Fruit fly (Drosophila melanogaster) whole organism, adult: Measurements from ENCODE around the gene CG11537.
A peak's percentile ranks its signal among the peaks of the same experiment; 100 is the strongest.

ENCODE experiments used
- CG11617 ChIP-seq: fragments of 200-800 bp; sonication (Bioruptor generic); optimal IDR thresholded peaks from 2 replicates; lab custom pipeline; 2017; ENCODE audit warnings: mild to moderate bottlenecking, missing biosample characterization, missing genetic modification reagents, missing genetic modification characterization
- CG12768 ChIP-seq: fragments of 200-800 bp; sonication (Bioruptor generic); optimal IDR thresholded peaks from 2 replicates; lab custom pipeline; 2017; ENCODE audit warnings: missing biosample characterization, missing genetic modification characterization, mild to moderate bottlenecking, moderate library complexity, missing genetic modification reagents
- CG14711 ChIP-seq: fragments of 200-800 bp; sonication (Bioruptor generic); optimal IDR thresholded peaks from 2 replicates; lab custom pipeline; 2018; ENCODE audit warnings: missing biosample characterization, mild to moderate bottlenecking, missing genetic modification characterization, moderate library complexity
- CG1620 ChIP-seq: fragments of 200-800 bp; sonication (Bioruptor generic); optimal IDR thresholded peaks from 2 replicates; lab custom pipeline; 2016; ENCODE audit warnings: missing biosample characterization, missing genetic modification characterization
- CG33017 ChIP-seq: fragments of 200-800 bp; sonication (Bioruptor generic); optimal IDR thresholded peaks from 2 replicates; lab custom pipeline; 2018; ENCODE audit warnings: missing biosample characterization, mild to moderate bottlenecking, missing genetic modification characterization, moderate library complexity
- CG5204 ChIP-seq: fragments of 200-800 bp; sonication (Bioruptor generic); optimal IDR thresholded peaks from 2 replicates; lab custom pipeline; 2016; ENCODE audit warnings: missing biosample characterization, missing genetic modification characterization
- CG7045 ChIP-seq: fragments of 200-800 bp; sonication (Bioruptor generic); optimal IDR thresholded peaks from 2 replicates; lab custom pipeline; 2017; ENCODE audit warnings: missing biosample characterization, mild to moderate bottlenecking, missing genetic modification characterization
- CG7101 ChIP-seq: fragments of 200-800 bp; sonication (Bioruptor generic); optimal IDR thresholded peaks from 2 replicates; lab custom pipeline; 2018; ENCODE audit warnings: missing biosample characterization, mild to moderate bottlenecking, missing genetic modification characterization, moderate library complexity
- Crg-1 ChIP-seq: fragments of 200-800 bp; sonication (Bioruptor generic); optimal IDR thresholded peaks from 2 replicates; lab custom pipeline; 2016; ENCODE audit warnings: missing biosample characterization, missing genetic modification characterization
- Hr96 ChIP-seq: fragments of 200-800 bp; sonication (Bioruptor generic); optimal IDR thresholded peaks from 2 replicates; lab custom pipeline; 2016; ENCODE audit warnings: missing biosample characterization, missing genetic modification characterization
- Mnt ChIP-seq: fragments of 200-800 bp; sonication (Bioruptor generic); optimal IDR thresholded peaks from 2 replicates; lab custom pipeline; 2016; ENCODE audit warnings: missing biosample characterization, mild to moderate bottlenecking, missing genetic modification characterization
- bab1 ChIP-seq: fragments of 200-800 bp; sonication (Bioruptor generic); optimal IDR thresholded peaks from 3 replicates; lab custom pipeline; 2019; ENCODE audit warnings: missing biosample characterization, mild to moderate bottlenecking, missing genetic modification characterization, moderate library complexity
- cic ChIP-seq: fragments of 200-800 bp; sonication (Bioruptor generic); optimal IDR thresholded peaks from 2 replicates; lab custom pipeline; 2017; ENCODE audit warnings: missing biosample characterization, mild to moderate bottlenecking, missing genetic modification characterization, moderate library complexity
- cnc ChIP-seq, 2 experiments: fragments of >200 bp; optimal IDR thresholded peaks; 2 replicates each; lab custom pipeline; 2017
- kay ChIP-seq: fragments of 200-800 bp; sonication (Bioruptor generic); peaks from one replicate; lab custom pipeline; 2016; ENCODE audit warnings: missing biosample characterization, missing genetic modification characterization, borderline replicate concordance
- ovo ChIP-seq: fragments of 200-800 bp; sonication (Bioruptor generic); optimal IDR thresholded peaks from 2 replicates; lab custom pipeline; 2016; ENCODE audit warnings: missing biosample characterization, missing genetic modification characterization
- pad ChIP-seq: fragments of 200-800 bp; sonication (Bioruptor generic); optimal IDR thresholded peaks from 3 replicates; lab custom pipeline; 2017; ENCODE audit warnings: missing biosample characterization, missing genetic modification characterization, mild to moderate bottlenecking, moderate library complexity, missing genetic modification reagents
- tj ChIP-seq: fragments of 200-800 bp; sonication (Bioruptor generic); optimal IDR thresholded peaks from 3 replicates; lab custom pipeline; 2017; ENCODE audit warnings: missing biosample characterization, mild to moderate bottlenecking, missing genetic modification characterization, moderate library complexity
- toe ChIP-seq: fragments of 200-800 bp; sonication (Bioruptor generic); optimal IDR thresholded peaks from 2 replicates; lab custom pipeline; 2016; ENCODE audit warnings: missing biosample characterization, missing genetic modification characterization

Gene CG11537

DNA sequence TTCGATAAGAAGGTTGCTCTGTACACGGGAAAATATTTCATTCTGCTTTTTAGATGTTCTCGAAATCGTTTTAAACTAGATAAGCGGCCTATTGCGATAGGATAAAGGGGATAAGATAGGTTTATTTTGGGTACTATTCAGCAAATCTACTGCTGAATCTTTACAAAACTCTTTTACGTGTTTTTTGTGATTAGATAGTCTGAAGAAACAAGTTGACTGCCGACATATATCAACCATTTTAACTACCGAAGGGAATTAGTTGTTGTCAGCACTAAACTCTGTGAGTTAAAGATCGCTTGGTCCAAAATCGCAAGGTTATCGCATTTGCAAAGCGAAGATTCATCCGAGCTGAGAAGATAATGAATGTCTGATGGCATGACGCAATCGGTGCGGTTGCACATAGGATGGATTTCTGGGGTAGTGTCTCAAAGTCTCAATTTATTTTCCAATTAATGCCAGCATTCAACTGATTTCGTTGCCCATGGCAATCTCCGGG lies 23.0 kb upstream of the CG11537 start, which contains the start of gene Asciz:
Asciz (minus strand) TSS at position 51 of the 496 bp plus-strand sequence.
- TF ChIP-seq CG12768, result peak; percentile 14
- no peak for TF ChIP-seq CG14711 (tag; lab: Kevin White, UChicago)

DNA sequence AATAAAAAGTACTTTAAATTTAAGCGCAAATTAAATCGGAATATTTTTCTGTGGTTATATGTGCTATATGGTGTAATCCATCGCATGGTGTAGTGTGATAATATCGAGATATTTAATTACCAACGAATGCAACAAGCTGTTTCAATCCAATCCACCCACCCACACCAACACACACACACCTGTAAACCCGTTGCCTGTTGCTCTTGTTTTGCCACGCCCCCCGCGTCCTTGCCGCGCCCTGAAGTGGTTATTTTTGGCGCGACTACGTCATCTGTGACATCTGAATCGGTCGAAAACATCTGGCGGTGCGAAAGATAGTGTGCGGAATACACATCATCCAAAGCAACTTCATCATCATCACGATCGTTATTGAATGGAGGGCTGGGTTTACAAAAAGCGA lies 22.1 kb upstream of the CG11537 start:
- TF ChIP-seq CG11617 (GFP tag; lab: Kevin White, UChicago) (peak; percentile 1), kay (GFP tag; lab: Kevin White, UChicago) (no peak)

DNA sequence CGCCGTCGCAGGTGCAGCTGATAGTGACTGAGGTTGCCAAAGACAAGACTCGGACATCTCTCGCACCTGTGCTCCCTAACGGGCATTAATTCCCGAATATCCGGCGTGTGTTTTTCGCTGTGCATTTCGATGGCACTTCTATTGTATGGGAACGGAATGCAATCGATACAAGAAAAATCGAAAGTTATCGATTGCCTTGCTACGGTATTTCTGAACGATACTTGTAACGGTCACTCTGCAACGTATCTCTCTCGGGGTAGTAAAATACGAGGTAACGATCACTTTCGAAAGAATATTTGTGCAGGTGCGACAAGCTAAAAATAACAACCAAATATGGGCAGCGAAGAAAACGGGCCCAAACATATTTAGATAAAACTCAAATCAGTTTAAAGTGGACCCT lies 21.7 kb upstream of the CG11537 start, which contains the start of gene CG32280:
CG32280 (plus strand) TSS at position 231 of the 400 bp plus-strand sequence.
- TF ChIP-seq Crg-1 (GFP tag; lab: Kevin White, UChicago), result peak; percentile 57
- peak; percentile 10 for TF ChIP-seq CG7101 (tag; lab: Kevin White, UChicago)
- TF ChIP-seq toe (GFP tag; lab: Kevin White, UChicago), result no peak
- peak; percentile 39 for TF ChIP-seq ovo (GFP tag; lab: Kevin White, UChicago)
- TF ChIP-seq bab1 (GFP tag; lab: Kevin White, UChicago), result peak; percentile 60
- peak; percentile 30 for TF ChIP-seq Mnt (GFP tag; lab: Kevin White, UChicago)
- TF ChIP-seq CG11617 (GFP tag; lab: Kevin White, UChicago), result peak; percentile 19
- no peak for TF ChIP-seq CG1620 (GFP tag; lab: Kevin White, UChicago)
- peak; percentile 17 for TF ChIP-seq cic

- no peak for TF ChIP-seq cnc (optimal IDR thresholded peaks at IDR 0.05; lab: Kevin White, UChicago)
- no peak for TF ChIP-seq cic
- no peak for TF ChIP-seq Mnt (GFP tag; lab: Kevin White, UChicago)
- no peak for TF ChIP-seq Crg-1 (GFP tag; lab: Kevin White, UChicago)
- TF ChIP-seq tj (GFP tag; lab: Kevin White, UChicago), result no peak
- no peak for TF ChIP-seq pad (GFP tag; lab: Kevin White, UChicago)
- TF ChIP-seq CG7045 (GFP tag; lab: Kevin White, UChicago), result no peak
- TF ChIP-seq CG7101 (tag; lab: Kevin White, UChicago), result no peak
- TF ChIP-seq Hr96 (GFP tag; lab: Kevin White, UChicago), result no peak
- TF ChIP-seq CG12768, result no peak
- TF ChIP-seq kay (GFP tag; lab: Kevin White, UChicago), result no peak
- TF ChIP-seq bab1 (GFP tag; lab: Kevin White, UChicago), result no peak
- no peak for TF ChIP-seq toe (GFP tag; lab: Kevin White, UChicago)
- no peak for TF ChIP-seq CG33017 (tag; lab: Kevin White, UChicago)
- no peak for TF ChIP-seq CG14711 (tag; lab: Kevin White, UChicago)
These were observed 19.3 kb upstream of the CG11537 start for dm6 chr3L:3162584-3162983.

DNA sequence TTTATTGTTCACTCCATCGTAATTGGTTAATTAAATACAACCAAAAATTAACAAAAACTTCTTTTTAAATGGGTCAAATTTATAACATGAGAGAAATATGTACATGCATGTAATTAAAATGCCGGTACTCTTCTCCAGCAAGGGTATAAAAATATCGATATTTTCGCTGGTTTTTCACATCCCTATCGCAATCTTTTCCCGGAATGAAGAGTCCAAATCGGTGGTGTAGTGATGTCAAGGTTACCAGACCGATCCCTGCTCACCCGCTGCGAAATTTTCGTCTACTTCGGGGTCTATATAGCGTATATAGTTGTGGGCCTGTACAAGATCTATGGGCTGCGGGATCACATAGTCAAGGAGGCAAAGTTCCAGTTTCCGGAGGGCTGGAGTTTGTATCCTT lies 18.7 kb upstream of the CG11537 start, which contains the start of gene rasp:
rasp (plus strand) TSS at position 213 of the 400 bp plus-strand sequence.
- no peak for TF ChIP-seq toe (GFP tag; lab: Kevin White, UChicago)
- TF ChIP-seq CG5204, result no peak
- TF ChIP-seq tj (GFP tag; lab: Kevin White, UChicago), result no peak
- TF ChIP-seq Mnt (GFP tag; lab: Kevin White, UChicago), result no peak
- no peak for TF ChIP-seq cnc (optimal IDR thresholded peaks at IDR 0.05; lab: Kevin White, UChicago)
- TF ChIP-seq cic, result no peak
- no peak for TF ChIP-seq pad (GFP tag; lab: Kevin White, UChicago)
- no peak for TF ChIP-seq CG11617 (GFP tag; lab: Kevin White, UChicago)
- TF ChIP-seq CG12768, result no peak
- no peak for TF ChIP-seq Hr96 (GFP tag; lab: Kevin White, UChicago)
- TF ChIP-seq CG1620 (GFP tag; lab: Kevin White, UChicago), result no peak
- no peak for TF ChIP-seq ovo (GFP tag; lab: Kevin White, UChicago)
- TF ChIP-seq CG33017 (tag; lab: Kevin White, UChicago), result no peak
- no peak for TF ChIP-seq CG7101 (tag; lab: Kevin White, UChicago)
- TF ChIP-seq kay (GFP tag; lab: Kevin White, UChicago), result no peak
- no peak for TF ChIP-seq bab1 (GFP tag; lab: Kevin White, UChicago)

- TF ChIP-seq CG1620 (GFP tag; lab: Kevin White, UChicago) (peak; percentile 29), tj (GFP tag; lab: Kevin White, UChicago) (peak; percentile 15), CG7101 (tag; lab: Kevin White, UChicago) (peak; percentile 34), Crg-1 (GFP tag; lab: Kevin White, UChicago) (peak; percentile 31), cic (no peak), CG11617 (GFP tag; lab: Kevin White, UChicago) (peak; percentile 53), CG14711 (tag; lab: Kevin White, UChicago) (peak; percentile 94), CG7045 (GFP tag; lab: Kevin White, UChicago) (no peak), Mnt (GFP tag; lab: Kevin White, UChicago) (no peak), Hr96 (GFP tag; lab: Kevin White, UChicago) (no peak)
These were observed 16.3 kb upstream of the CG11537 start, which contains the start of the genes ND-30 and CG15812 for dm6 chr3L:3159309-3160194. Gene ND-30 (minus strand): TSS chr3L:3159578. Gene CG15812 (plus strand): TSS chr3L:3159991.
